Fruit fly (Drosophila melanogaster) whole organism, embryonic: ENCODE data around the gene Takl2.
A peak's percentile ranks its signal among the peaks of the same experiment; 100 is the strongest.

Experiments used
- Blimp-1 ChIP-seq: fragments of 200-800 bp; sonication (Bioruptor generic); optimal IDR thresholded peaks from 3 replicates; lab custom pipeline; 2018; ENCODE audit warnings: missing biosample characterization, missing genetic modification characterization, mild to moderate bottlenecking, moderate library complexity, missing genetic modification reagents
- CG10654 ChIP-seq: fragments of 200-800 bp; sonication (Bioruptor generic); optimal IDR thresholded peaks from 2 replicates; lab custom pipeline; 2016; ENCODE audit warnings: missing biosample characterization, missing genetic modification characterization
- CG12769 ChIP-seq: fragments of 200-800 bp; sonication (Bioruptor generic); optimal IDR thresholded peaks from 2 replicates; lab custom pipeline; 2019; ENCODE audit warnings: missing biosample characterization, mild to moderate bottlenecking, missing genetic modification characterization, moderate library complexity
- CG13775 ChIP-seq: fragments of 200-800 bp; sonication (Bioruptor generic); optimal IDR thresholded peaks from 3 replicates; lab custom pipeline; 2017; ENCODE audit warnings: missing biosample characterization, mild to moderate bottlenecking, missing genetic modification characterization
- CG14860 ChIP-seq: fragments of 200-800 bp; sonication (Bioruptor generic); IDR thresholded peaks from 3 replicates; pipeline ENCODE4 v1.3.6; 2022; ENCODE audit warnings: missing biosample characterization, missing genetic modification characterization; ENCODE audit not compliant: partially characterized antibody
- CG14965 ChIP-seq: fragments of 200-800 bp; sonication (Bioruptor generic); optimal IDR thresholded peaks from 2 replicates; lab custom pipeline; 2016; ENCODE audit warnings: missing biosample characterization, missing genetic modification characterization, borderline replicate concordance
- CG15479 ChIP-seq: fragments of 200-800 bp; sonication (Bioruptor generic); optimal IDR thresholded peaks from 3 replicates; lab custom pipeline; 2019; ENCODE audit warnings: missing biosample characterization, mild to moderate bottlenecking, missing genetic modification characterization, moderate library complexity
- CG1647 ChIP-seq: fragments of 200-800 bp; sonication (Bioruptor generic); optimal IDR thresholded peaks from 3 replicates; lab custom pipeline; 2016; ENCODE audit warnings: missing biosample characterization, missing genetic modification characterization
- CG17612 ChIP-seq: fragments of 200-800 bp; sonication (Bioruptor generic); IDR thresholded peaks from 2 replicates; pipeline ENCODE4 v1.3.6; 2022; ENCODE audit warnings: missing biosample characterization, missing genetic modification characterization
- CG18476 ChIP-seq: fragments of 200-800 bp; sonication (Bioruptor generic); optimal IDR thresholded peaks from 2 replicates; lab custom pipeline; 2016; ENCODE audit warnings: missing biosample characterization, mild to moderate bottlenecking, missing genetic modification characterization
- CG32532 ChIP-seq: fragments of 200-800 bp; sonication (Bioruptor generic); IDR thresholded peaks from 2 replicates; pipeline ENCODE4 v1.3.6; 2022; ENCODE audit warnings: missing biosample characterization, missing genetic modification characterization
- CG32772 ChIP-seq: fragments of 200-800 bp; sonication (Bioruptor generic); IDR thresholded peaks from 2 replicates; pipeline ENCODE4 v1.3.6; 2022; ENCODE audit warnings: missing biosample characterization, missing genetic modification characterization
- CG34376 ChIP-seq: fragments of 200-800 bp; sonication (Bioruptor generic); optimal IDR thresholded peaks from 2 replicates; lab custom pipeline; 2018; ENCODE audit warnings: missing biosample characterization, mild to moderate bottlenecking, missing genetic modification characterization
- CG34422 ChIP-seq: fragments of 200-800 bp; sonication (Bioruptor generic); IDR thresholded peaks from 3 replicates; pipeline ENCODE4 v1.3.6; 2022; ENCODE audit warnings: missing biosample characterization, missing genetic modification characterization
- CG6175 ChIP-seq: fragments of 200-800 bp; sonication (Bioruptor generic); IDR thresholded peaks from 3 replicates; pipeline ENCODE4 v1.3.6; 2022; ENCODE audit warnings: missing biosample characterization, missing genetic modification characterization
- CG6654 ChIP-seq: fragments of 200-800 bp; sonication (Bioruptor generic); optimal IDR thresholded peaks from 2 replicates; lab custom pipeline; 2017; ENCODE audit warnings: missing biosample characterization, mild to moderate bottlenecking, missing genetic modification characterization
- CG8388 ChIP-seq: fragments of 200-800 bp; sonication (Bioruptor generic); optimal IDR thresholded peaks from 2 replicates; lab custom pipeline; 2019; ENCODE audit warnings: missing biosample characterization, mild to moderate bottlenecking, missing genetic modification characterization, moderate library complexity
- CG9215 ChIP-seq: fragments of 200-800 bp; sonication (Bioruptor generic); IDR thresholded peaks from 2 replicates; pipeline ENCODE4 v1.3.6; 2022; ENCODE audit warnings: missing biosample characterization, missing genetic modification characterization
- CG9817 ChIP-seq: fragments of 200-800 bp; sonication (Bioruptor generic); optimal IDR thresholded peaks from 2 replicates; lab custom pipeline; 2018; ENCODE audit warnings: missing biosample characterization, mild to moderate bottlenecking, missing genetic modification characterization, moderate library complexity
- Elba2 ChIP-seq: fragments of 200-800 bp; sonication (Bioruptor generic); optimal IDR thresholded peaks from 3 replicates; lab custom pipeline; 2016; ENCODE audit warnings: missing biosample characterization, missing genetic modification characterization
- HLHmδ ChIP-seq: fragments of 200-800 bp; sonication (Bioruptor generic); optimal IDR thresholded peaks from 2 replicates; lab custom pipeline; 2018; ENCODE audit warnings: missing biosample characterization, mild to moderate bottlenecking, missing genetic modification characterization, moderate library complexity
- Meics ChIP-seq: fragments of 200-800 bp; sonication (Bioruptor generic); optimal IDR thresholded peaks from 2 replicates; lab custom pipeline; 2017; ENCODE audit warnings: missing biosample characterization, mild to moderate bottlenecking, missing genetic modification characterization
- NK7.1 ChIP-seq: fragments of 200-800 bp; sonication (Bioruptor generic); optimal IDR thresholded peaks from 3 replicates; lab custom pipeline; 2016; ENCODE audit warnings: missing biosample characterization, missing genetic modification characterization
- Rfx ChIP-seq: fragments of 200-800 bp; sonication (Bioruptor generic); IDR thresholded peaks from 2 replicates; pipeline ENCODE4 v1.3.6; 2022; ENCODE audit warnings: missing biosample characterization, missing genetic modification characterization
- Rx ChIP-seq: fragments of 200-800 bp; sonication (Bioruptor generic); IDR thresholded peaks from 2 replicates; pipeline ENCODE4 v1.3.6; 2022; ENCODE audit warnings: missing biosample characterization, missing genetic modification characterization
- al ChIP-seq: fragments of 200-800 bp; sonication (Bioruptor generic); IDR thresholded peaks from 2 replicates; pipeline ENCODE4 v1.3.6; 2022; ENCODE audit warnings: missing biosample characterization, missing genetic modification characterization
- ara ChIP-seq: fragments of 200-800 bp; sonication (Bioruptor generic); IDR thresholded peaks from 2 replicates; pipeline ENCODE4 v1.3.6; 2022; ENCODE audit warnings: missing biosample characterization, missing genetic modification characterization
- cad ChIP-seq: fragments of >200 bp; optimal IDR thresholded peaks from 2 replicates; lab custom pipeline; 2017; ENCODE audit warnings: missing biosample characterization, missing genetic modification characterization
- crp ChIP-seq, 2 experiments: fragments of 200-800 bp; sonication (Bioruptor generic); optimal IDR thresholded peaks; 2 replicates in 1 of 2; 3 replicates in 1 of 2; lab custom pipeline; 2017; ENCODE audit warnings: missing biosample characterization in 2 of 2, missing genetic modification characterization in 2 of 2, mild to moderate bottlenecking in 1 of 2, moderate library complexity in 1 of 2
- dpn ChIP-seq, 2 experiments: fragments of 200-800 bp; sonication (Bioruptor generic); optimal IDR thresholded peaks; 3 replicates each; lab custom pipeline; 2016; ENCODE audit warnings: missing biosample characterization in 2 of 2, missing genetic modification characterization in 2 of 2
- en ChIP-seq: fragments of 200-800 bp; sonication (Bioruptor generic); optimal IDR thresholded peaks from 2 replicates; lab custom pipeline; 2016; ENCODE audit warnings: missing biosample characterization, missing genetic modification characterization
- exex ChIP-seq: fragments of 200-800 bp; sonication (Bioruptor generic); optimal IDR thresholded peaks from 4 replicates; lab custom pipeline; 2018; ENCODE audit warnings: missing biosample characterization, mild to moderate bottlenecking, missing genetic modification characterization, moderate library complexity
- gcm ChIP-seq: fragments of 200-800 bp; sonication (Bioruptor generic); optimal IDR thresholded peaks from 2 replicates; lab custom pipeline; 2019; ENCODE audit warnings: missing biosample characterization, mild to moderate bottlenecking, missing genetic modification characterization, moderate library complexity
- gro ChIP-seq: fragments of 200-800 bp; sonication (Bioruptor generic); optimal IDR thresholded peaks from 2 replicates; lab custom pipeline; 2016; ENCODE audit warnings: missing biosample characterization, missing genetic modification characterization
- insv ChIP-seq, 2 experiments: fragments of 200-800 bp; sonication (Bioruptor generic); optimal IDR thresholded peaks; 3 replicates each; lab custom pipeline; 2016 to 2018; ENCODE audit warnings: missing biosample characterization in 2 of 2, missing genetic modification characterization in 2 of 2
- lbe ChIP-seq: fragments of 200-800 bp; sonication (Bioruptor generic); optimal IDR thresholded peaks from 2 replicates; lab custom pipeline; 2016; ENCODE audit warnings: missing biosample characterization, mild to moderate bottlenecking, missing genetic modification characterization
- lilli ChIP-seq: fragments of 200-800 bp; sonication (Bioruptor generic); optimal IDR thresholded peaks from 3 replicates; lab custom pipeline; 2016; ENCODE audit warnings: missing biosample characterization, missing genetic modification characterization
- nerfin-2 ChIP-seq: fragments of 200-800 bp; sonication (Bioruptor generic); IDR thresholded peaks from 2 replicates; pipeline ENCODE4 v1.3.6; 2022; ENCODE audit warnings: missing biosample characterization, missing genetic modification characterization; ENCODE audit not compliant: partially characterized antibody
- nom ChIP-seq: fragments of 200-800 bp; sonication (Bioruptor generic); optimal IDR thresholded peaks from 2 replicates; lab custom pipeline; 2017; ENCODE audit warnings: missing biosample characterization, missing genetic modification characterization, mild to moderate bottlenecking, moderate library complexity, missing genetic modification reagents
- otp ChIP-seq: fragments of 200-800 bp; sonication (Bioruptor generic); IDR thresholded peaks from 3 replicates; pipeline ENCODE4, ENCODE4 v1.3.6; 2022; ENCODE audit warnings: missing biosample characterization, missing genetic modification characterization
- pan ChIP-seq, 4 experiments: fragments of >200 bp in 3 of 4; fragments of 200-800 bp in 1 of 4; sonication (Bioruptor generic) in 1 of 4; optimal IDR thresholded peaks in 3 of 4; IDR thresholded peaks in 1 of 4; 2 replicates each; pipeline versions ENCODE4 v1.3.6 to Lab custom; 2017 to 2022; ENCODE audit warnings: missing biosample characterization in 2 of 4, missing genetic modification characterization in 2 of 4, mixed read lengths in 1 of 4
- pho ChIP-seq: fragments of 200-800 bp; sonication (Bioruptor generic); optimal IDR thresholded peaks from 2 replicates; lab custom pipeline; 2016; ENCODE audit warnings: missing biosample characterization, missing genetic modification characterization
- pros ChIP-seq: fragments of 200-800 bp; sonication (Bioruptor generic); optimal IDR thresholded peaks from 3 replicates; lab custom pipeline; 2019; ENCODE audit warnings: missing biosample characterization, mild to moderate bottlenecking, missing genetic modification characterization, moderate library complexity
- ro ChIP-seq: fragments of 200-800 bp; sonication (Bioruptor generic); IDR thresholded peaks from 2 replicates; pipeline ENCODE4 v1.3.6; 2022; ENCODE audit warnings: missing biosample characterization, missing genetic modification characterization
- scrt ChIP-seq: fragments of 200-800 bp; sonication (Bioruptor generic); optimal IDR thresholded peaks from 2 replicates; lab custom pipeline; 2018; ENCODE audit warnings: missing biosample characterization, mild to moderate bottlenecking, missing genetic modification characterization, moderate library complexity
- stwl ChIP-seq: fragments of 200-800 bp; sonication (Bioruptor generic); optimal IDR thresholded peaks from 3 replicates; lab custom pipeline; 2018; ENCODE audit warnings: missing biosample characterization, mild to moderate bottlenecking, missing genetic modification characterization, moderate library complexity
- tup ChIP-seq: fragments of 200-800 bp; sonication (Bioruptor generic); optimal IDR thresholded peaks from 2 replicates; lab custom pipeline; 2016; ENCODE audit warnings: missing biosample characterization, mild to moderate bottlenecking, missing genetic modification characterization, moderate library complexity
- wor ChIP-seq: fragments of 200-800 bp; sonication (Bioruptor generic); IDR thresholded peaks from 2 replicates; pipeline ENCODE4 v1.3.6; 2022; ENCODE audit warnings: missing biosample characterization, missing genetic modification characterization
- zen2 ChIP-seq: fragments of 200-800 bp; sonication (Bioruptor generic); IDR thresholded peaks from 3 replicates; pipeline ENCODE4 v1.3.6; 2022; ENCODE audit warnings: missing biosample characterization, missing genetic modification characterization; ENCODE audit not compliant: partially characterized antibody

Gene Takl2

dm6 chr3R:22750534-22750947 is 16.9 kb upstream of the Takl2 start, which contains the start of the genes rumi, CG7029 and Usp12-46 (continued):
- TF ChIP-seq CG13775 (GFP tag; lab: Kevin White, UChicago) = peak; percentile 89
- TF ChIP-seq al (GFP tag; lab: Robert Waterston, UW) = peak; percentile 75
- TF ChIP-seq scrt (GFP tag; lab: Kevin White, UChicago) = peak; percentile 79
- TF ChIP-seq HLHmδ (GFP tag; lab: Kevin White, UChicago) = peak; percentile 33
- no peak for TF ChIP-seq exex
- peak; percentile 38 for TF ChIP-seq tup (GFP tag; lab: Kevin White, UChicago)
- peak; percentile 58 for TF ChIP-seq CG34376 (GFP tag; lab: Kevin White, UChicago)
- peak; percentile 79 for TF ChIP-seq ara (GFP tag; lab: Robert Waterston, UW)
- TF ChIP-seq lbe (GFP tag; lab: Kevin White, UChicago) = peak; percentile 79
- TF ChIP-seq CG32532 = peak; percentile 89
- peak; percentile 83 for TF ChIP-seq CG32772 (GFP tag; lab: Robert Waterston, UW)
- peak; percentile 75 for TF ChIP-seq Meics (GFP tag; lab: Kevin White, UChicago)
- peak; percentile 90 for TF ChIP-seq CG1647 (GFP tag; lab: Kevin White, UChicago)
- TF ChIP-seq wor (GFP tag; lab: Robert Waterston, UW) = peak; percentile 59
- peak; percentile 89 for TF ChIP-seq CG9817 (tag; lab: Kevin White, UChicago)
- TF ChIP-seq nom (GFP tag; lab: Kevin White, UChicago) = peak; percentile 58
- peak; percentile 86 for TF ChIP-seq CG8388 (GFP tag; lab: Kevin White, UChicago)
- TF ChIP-seq Rfx = peak; percentile 89
- TF ChIP-seq CG14860 (GFP tag; lab: Robert Waterston, UW) = peak; percentile 58
- peak; percentile 71 for TF ChIP-seq Elba2 (GFP tag; lab: Kevin White, UChicago)
- peak; percentile 74 for TF ChIP-seq gcm (GFP tag; lab: Kevin White, UChicago)
- TF ChIP-seq cad (GFP tag; lab: Kevin White, UChicago) = no peak
- TF ChIP-seq CG10654 (GFP tag; lab: Kevin White, UChicago) = peak; percentile 87
- TF ChIP-seq CG12769 (tag; lab: Kevin White, UChicago) = no peak
- peak; percentile 88 for TF ChIP-seq stwl (tag; lab: Kevin White, UChicago)
- TF ChIP-seq pros (GFP tag; lab: Kevin White, UChicago) = peak; percentile 82
- peak; percentile 81 for TF ChIP-seq CG18476 (GFP tag; lab: Kevin White, UChicago)
- TF ChIP-seq CG6175 (GFP tag; lab: Robert Waterston, UW) = peak; percentile 52; the same call in 2 of the 3 replicates
- TF ChIP-seq CG9215 = peak; percentile 77
- TF ChIP-seq otp = peak; percentile 72; the same call in 2 of the 3 replicates
- no peak for TF ChIP-seq CG14965 (GFP tag; lab: Kevin White, UChicago)
- TF ChIP-seq crp (GFP tag; optimal IDR thresholded peaks at IDR 0.05; lab: Kevin White, UChicago) = peak in 1 of 2 experiments; percentile 60
- peak; percentile 80 for TF ChIP-seq Rx (GFP tag; lab: Robert Waterston, UW)
- TF ChIP-seq CG17612 (GFP tag; lab: Robert Waterston, UW) = peak; percentile 62; the same call in 1 of the 2 replicates
- TF ChIP-seq pho = peak; percentile 87
- TF ChIP-seq CG15479 (GFP tag; lab: Kevin White, UChicago) = no peak
- no peak for TF ChIP-seq ro (GFP tag; lab: Robert Waterston, UW)
- peak; percentile 53; the same call in 1 of the 2 replicates for TF ChIP-seq nerfin-2 (GFP tag; lab: Robert Waterston, UW)
- peak; percentile 49; the same call in 1 of the 3 replicates for TF ChIP-seq zen2 (GFP tag; lab: Robert Waterston, UW)
- peak; percentile 85 to 92 for TF ChIP-seq dpn (GFP tag; optimal IDR thresholded peaks at IDR 0.05; lab: Kevin White, UChicago)
- peak; percentile 90 for TF ChIP-seq CG34422 (GFP tag; lab: Robert Waterston, UW)
- TF ChIP-seq pan (optimal IDR thresholded peaks at IDR 0.05; lab: Kevin White, UChicago) = no peak
- peak in 1 of 2 experiments; percentile 88 for TF ChIP-seq pan (GFP tag; optimal IDR thresholded peaks at IDR 0.05 in 1 of 2, IDR thresholded peaks at IDR 0.05 in 1 of 2)
- TF ChIP-seq gro (GFP tag; lab: Kevin White, UChicago) = peak; percentile 91
- TF ChIP-seq Blimp-1 (GFP tag; lab: Kevin White, UChicago) = peak; percentile 78
- TF ChIP-seq NK7.1 (GFP tag; lab: Kevin White, UChicago) = peak; percentile 81
- peak; percentile 77 for TF ChIP-seq en
- TF ChIP-seq insv (GFP tag; optimal IDR thresholded peaks at IDR 0.05; lab: Kevin White, UChicago) = peak in 1 of 2 experiments; percentile 66
- peak; percentile 44 for TF ChIP-seq CG6654 (GFP tag; lab: Kevin White, UChicago)
- TF ChIP-seq lilli (GFP tag; lab: Kevin White, UChicago) = peak; percentile 95
